Worm (Caenorhabditis elegans): Measurements from ENCODE around the gene sre-52.

DNA sequence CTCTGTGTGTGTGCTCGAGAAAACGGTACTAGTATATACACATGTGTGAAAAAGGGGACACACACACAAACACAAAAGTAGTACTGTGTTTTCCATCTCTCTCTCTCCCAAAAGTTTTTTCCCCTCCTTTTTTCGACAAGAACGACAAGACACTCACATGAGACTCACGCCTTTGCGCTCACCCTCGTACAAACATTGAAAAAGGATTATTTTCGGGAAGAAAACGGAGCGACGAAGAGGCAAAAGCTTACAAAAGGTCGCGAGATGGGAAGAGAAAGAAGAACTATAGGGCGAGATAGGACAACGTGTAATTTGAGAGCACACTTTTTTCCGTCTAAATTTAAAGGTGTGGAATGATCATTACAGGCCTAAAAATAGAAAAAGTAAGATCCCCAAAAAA, 14.3 kb downstream of the sre-52 start:
- TF ChIP-seq nhr-11 (tag; optimal IDR thresholded peaks at IDR 0.05) (no peak), sox-4 (tag; optimal IDR thresholded peaks at IDR 0.05) (no peak)

Measured in whole organism, late embryonic.